Worm (Caenorhabditis elegans): ENCODE data around the gene T05A8.8.

T05A8.8 gene

ce11 chrII:2739619-2740018 lies 3.1 kb downstream of the T05A8.8 start, which contains the start of gene T05A8.6:
Gene T05A8.6 (minus strand): TSS chrII:2739719.
- no peak for TF ChIP-seq B0019.2 (GFP tag; conservative IDR thresholded peaks at IDR 0.05)
- no peak for TF ChIP-seq hrde-1 (tag; optimal IDR thresholded peaks at IDR 0.05; ENCODE audit: borderline replicate concordance)
- no peak for TF ChIP-seq mcd-1 (GFP tag; IDR thresholded peaks at IDR 0.05)
- TF ChIP-seq unc-62 (GFP tag; optimal IDR thresholded peaks at IDR 0.05), result no peak
- TF ChIP-seq nfya-1 (tag; optimal IDR thresholded peaks at IDR 0.05; ENCODE audit: borderline replicate concordance, insufficient read depth), result no peak
- TF ChIP-seq F49E8.2 (tag; optimal IDR thresholded peaks at IDR 0.05; ENCODE audit: insufficient read depth), result no peak
- TF ChIP-seq nfyb-1 (GFP tag; IDR thresholded peaks at IDR 0.05), result no peak
- no peak for TF ChIP-seq hmg-20 (GFP tag; IDR thresholded peaks at IDR 0.05)
- no peak for TF ChIP-seq mes-4 (tag; optimal IDR thresholded peaks at IDR 0.05)
- no peak for TF ChIP-seq ets-4 (GFP tag; optimal IDR thresholded peaks at IDR 0.05)
- no peak for TF ChIP-seq F22D6.2 (tag; optimal IDR thresholded peaks at IDR 0.05)
- TF ChIP-seq ztf-25 (GFP tag; IDR thresholded peaks at IDR 0.05), result no peak
- no peak for TF ChIP-seq ceh-58 (GFP tag; IDR thresholded peaks at IDR 0.05)
- TF ChIP-seq egl-44 (GFP tag; IDR thresholded peaks at IDR 0.05), result no peak

ce11 chrII:2741405-2741804 lies 4.9 kb downstream of the T05A8.8 start:
- TF ChIP-seq ztf-25 (GFP tag; IDR thresholded peaks at IDR 0.05) (no peak), F52B5.7 (tag; optimal IDR thresholded peaks at IDR 0.05) (peak; percentile 52), B0019.2 (GFP tag; conservative IDR thresholded peaks at IDR 0.05) (no peak), sdz-38 (tag; optimal IDR thresholded peaks at IDR 0.05) (no peak), F57A8.1 (GFP tag; optimal IDR thresholded peaks at IDR 0.05) (peak; percentile 29), hrde-1 (tag; optimal IDR thresholded peaks at IDR 0.05; ENCODE audit: borderline replicate concordance) (no peak), F33H1.4 (GFP tag; IDR thresholded peaks at IDR 0.05) (no peak), ztf-22 (GFP tag; optimal IDR thresholded peaks at IDR 0.05) (no peak), atf-7 (tag; optimal IDR thresholded peaks at IDR 0.05) (no peak), dpff-1 (tag; optimal IDR thresholded peaks at IDR 0.05) (no peak), somi-1 (GFP tag; optimal IDR thresholded peaks at IDR 0.05) (no peak), hsf-1 (GFP tag; IDR thresholded peaks at IDR 0.05) (no peak), snpc-1.3 (tag; optimal IDR thresholded peaks at IDR 0.05; ENCODE audit: insufficient read depth) (no peak), ceh-40 (GFP tag; IDR thresholded peaks at IDR 0.05) (no peak), T07F8.4 (tag; optimal IDR thresholded peaks at IDR 0.05) (no peak), T26A5.8 (tag; optimal IDR thresholded peaks at IDR 0.05) (no peak), B0035.1 (tag; optimal IDR thresholded peaks at IDR 0.05) (no peak), C06A6.2 (GFP tag; conservative IDR thresholded peaks at IDR 0.05) (no peak), dox-1 (GFP tag; IDR thresholded peaks at IDR 0.05) (0 out of 2 replicates have a peak, but pooled peaks have one; percentile 9), aptf-3 (GFP tag; IDR thresholded peaks at IDR 0.05) (no peak), lin-40 (tag; optimal IDR thresholded peaks at IDR 0.05) (no peak), hmg-20 (GFP tag; IDR thresholded peaks at IDR 0.05) (no peak), zfh-2 (GFP tag; conservative IDR thresholded peaks at IDR 0.05) (peak; percentile 89), ceh-91 (GFP tag; IDR thresholded peaks at IDR 0.05) (no peak), egrh-3 (GFP tag; IDR thresholded peaks at IDR 0.05) (peak; percentile 91), F37B4.10 (GFP tag; IDR thresholded peaks at IDR 0.05) (0 out of 2 replicates have a peak, but pooled peaks have one; percentile 4)

ce11 chrII:2742251-2742650 lies 5.8 kb downstream of the T05A8.8 start, which contains the start of gene T05A8.7:
Gene T05A8.7 (minus strand): TSS chrII:2742351.
- no peak for TF ChIP-seq hrde-1 (tag; optimal IDR thresholded peaks at IDR 0.05; ENCODE audit: borderline replicate concordance)
- TF ChIP-seq sea-2 (GFP tag; IDR thresholded peaks at IDR 0.05), result no peak
- no peak for TF ChIP-seq ceh-40 (GFP tag; IDR thresholded peaks at IDR 0.05)
- TF ChIP-seq nhr-179 (tag; optimal IDR thresholded peaks at IDR 0.05), result no peak
- no peak for TF ChIP-seq B0336.3 (GFP tag; IDR thresholded peaks at IDR 0.05)
- TF ChIP-seq B0035.1 (tag; optimal IDR thresholded peaks at IDR 0.05), result no peak
- TF ChIP-seq efl-1 (GFP tag; optimal IDR thresholded peaks at IDR 0.05), result no peak
- no peak for TF ChIP-seq attf-6 (GFP tag; IDR thresholded peaks at IDR 0.05)
- TF ChIP-seq ZK185.1 (tag; optimal IDR thresholded peaks at IDR 0.05; ENCODE audit: poor library complexity, severe bottlenecking), result no peak
- no peak for TF ChIP-seq tbx-9 (tag; optimal IDR thresholded peaks at IDR 0.05; ENCODE audit: borderline replicate concordance)
- no peak for TF ChIP-seq egl-44 (GFP tag; IDR thresholded peaks at IDR 0.05)
- TF ChIP-seq T07F8.4 (tag; optimal IDR thresholded peaks at IDR 0.05), result no peak
- no peak for TF ChIP-seq nfya-2 (GFP tag; IDR thresholded peaks at IDR 0.05)
- no peak for TF ChIP-seq aptf-3 (GFP tag; IDR thresholded peaks at IDR 0.05)

All from whole organism, young adult.